Fruit fly (Drosophila melanogaster) whole organism, pupa: ENCODE data around the gene Mst84B.
A peak's percentile ranks its signal among the peaks of the same experiment; 100 is the strongest.

Experiments
- CG10348 ChIP-seq: fragments of 200-800 bp; sonication (Bioruptor generic); IDR thresholded peaks from 2 replicates; pipeline ENCODE4 v1.3.6; 2022; ENCODE audit warnings: missing biosample characterization, missing genetic modification characterization
- CG12605 ChIP-seq: fragments of 200-800 bp; sonication (Bioruptor generic); IDR thresholded peaks from 2 replicates; pipeline ENCODE4 v1.3.6; 2022; ENCODE audit warnings: missing biosample characterization, missing genetic modification characterization
- CG13204 ChIP-seq: fragments of 200-800 bp; sonication (Bioruptor generic); optimal IDR thresholded peaks from 2 replicates; lab custom pipeline; 2018; ENCODE audit warnings: missing biosample characterization, mild to moderate bottlenecking, missing genetic modification characterization, moderate library complexity
- CG14655 ChIP-seq: fragments of 200-800 bp; sonication (Bioruptor generic); optimal IDR thresholded peaks from 3 replicates; lab custom pipeline; 2017; ENCODE audit warnings: mild to moderate bottlenecking, missing biosample characterization, missing genetic modification reagents, missing genetic modification characterization
- CG15710 ChIP-seq: fragments of 200-800 bp; sonication (Bioruptor generic); optimal IDR thresholded peaks from 2 replicates; lab custom pipeline; 2018; ENCODE audit warnings: missing biosample characterization, mild to moderate bottlenecking, missing genetic modification characterization, moderate library complexity
- CG17806 ChIP-seq: fragments of 200-800 bp; sonication (Bioruptor generic); optimal IDR thresholded peaks from 2 replicates; lab custom pipeline; 2018; ENCODE audit warnings: missing biosample characterization, mild to moderate bottlenecking, missing genetic modification characterization, moderate library complexity
- CG32121 ChIP-seq: fragments of 200-800 bp; sonication (Bioruptor generic); IDR thresholded peaks from 2 replicates; pipeline ENCODE4 v1.3.6; 2022; ENCODE audit warnings: missing biosample characterization, missing genetic modification characterization
- CG34367 ChIP-seq: fragments of 200-800 bp; sonication (Bioruptor generic); optimal IDR thresholded peaks from 2 replicates; lab custom pipeline; 2018; ENCODE audit warnings: missing biosample characterization, mild to moderate bottlenecking, missing genetic modification characterization
- CG4496 ChIP-seq: fragments of 200-800 bp; sonication (Bioruptor generic); IDR thresholded peaks from 3 replicates; pipeline ENCODE4 v1.3.6; 2022; ENCODE audit warnings: missing biosample characterization, missing genetic modification characterization
- CG8159 ChIP-seq: fragments of 200-800 bp; sonication (Bioruptor generic); optimal IDR thresholded peaks from 3 replicates; lab custom pipeline; 2018; ENCODE audit warnings: missing biosample characterization, mild to moderate bottlenecking, missing genetic modification characterization, moderate library complexity
- CG8301 ChIP-seq: fragments of 200-800 bp; sonication (Bioruptor generic); optimal IDR thresholded peaks from 2 replicates; lab custom pipeline; 2018; ENCODE audit warnings: missing biosample characterization, mild to moderate bottlenecking, missing genetic modification characterization
- CG9948 ChIP-seq: fragments of 200-800 bp; sonication (Bioruptor generic); optimal IDR thresholded peaks from 2 replicates; lab custom pipeline; 2018; ENCODE audit warnings: missing biosample characterization, mild to moderate bottlenecking, missing genetic modification characterization, moderate library complexity
- D1 ChIP-seq: fragments of 200-800 bp; sonication (Bioruptor generic); optimal IDR thresholded peaks from 2 replicates; lab custom pipeline; 2018; ENCODE audit warnings: missing biosample characterization, mild to moderate bottlenecking, missing genetic modification characterization, moderate library complexity
- EcR ChIP-seq: fragments of 200-800 bp; sonication (Bioruptor generic); optimal IDR thresholded peaks from 3 replicates; lab custom pipeline; 2019; ENCODE audit warnings: missing biosample characterization, missing genetic modification characterization, mild to moderate bottlenecking, moderate library complexity, missing genetic modification reagents
- Ets98B ChIP-seq: fragments of 200-800 bp; sonication (Bioruptor generic); IDR thresholded peaks from 2 replicates; pipeline ENCODE4 v1.3.6; 2022; ENCODE audit warnings: missing biosample characterization, missing genetic modification characterization
- Pif1A ChIP-seq: fragments of 200-800 bp; sonication (Bioruptor generic); optimal IDR thresholded peaks from 3 replicates; lab custom pipeline; 2016; ENCODE audit warnings: missing biosample characterization, missing genetic modification characterization
- Pif1B ChIP-seq: fragments of 200-800 bp; sonication (Bioruptor generic); optimal IDR thresholded peaks from 3 replicates; lab custom pipeline; 2016; ENCODE audit warnings: missing biosample characterization, missing genetic modification characterization
- Snoo ChIP-seq: fragments of 200-800 bp; sonication (Bioruptor generic); optimal IDR thresholded peaks from 3 replicates; lab custom pipeline; 2017; ENCODE audit warnings: missing biosample characterization, mild to moderate bottlenecking, missing genetic modification characterization, inconsistent platforms
- fd96Ca ChIP-seq: fragments of 200-800 bp; sonication (Bioruptor generic); IDR thresholded peaks from 3 replicates; pipeline ENCODE4 v1.3.6; 2022; ENCODE audit warnings: missing biosample characterization, missing genetic modification characterization
- gl ChIP-seq: fragments of 200-800 bp; sonication (Bioruptor generic); optimal IDR thresholded peaks from 2 replicates; lab custom pipeline; 2018; ENCODE audit warnings: missing biosample characterization, mild to moderate bottlenecking, missing genetic modification characterization
- rn ChIP-seq: fragments of 200-800 bp; sonication (Bioruptor generic); IDR thresholded peaks from 2 replicates; pipeline ENCODE4 v1.3.6; 2022; ENCODE audit warnings: missing biosample characterization, missing genetic modification characterization

The Mst84B gene

dm6 chr3R:7031553-7031952, 30.4 kb upstream of the Mst84B start:
- TF ChIP-seq D1 (tag; lab: Kevin White, UChicago) (no peak), EcR (GFP tag; lab: Kevin White, UChicago) (no peak), rn (GFP tag; lab: Robert Waterston, UW) (no peak), CG8159 (no peak), Pif1B (GFP tag; lab: Kevin White, UChicago) (no peak), fd96Ca (GFP tag; lab: Robert Waterston, UW) (no peak), CG34367 (no peak)

dm6 chr3R:7033707-7034106, 28.3 kb upstream of the Mst84B start:
- TF ChIP-seq CG8159 (no peak), CG8301 (tag; lab: Kevin White, UChicago) (no peak)

dm6 chr3R:7034440-7034839, 27.5 kb upstream of the Mst84B start:
- TF ChIP-seq CG15710 (tag; lab: Kevin White, UChicago), result no peak
- no peak for TF ChIP-seq Pif1B (GFP tag; lab: Kevin White, UChicago)
- TF ChIP-seq CG34367, result no peak
- TF ChIP-seq Pif1A (GFP tag; lab: Kevin White, UChicago), result no peak
- no peak for TF ChIP-seq D1 (tag; lab: Kevin White, UChicago)
- no peak for TF ChIP-seq CG4496 (GFP tag; lab: Robert Waterston, UW)
- no peak for TF ChIP-seq CG10348 (GFP tag; lab: Robert Waterston, UW)
- no peak for TF ChIP-seq CG14655 (GFP tag; lab: Kevin White, UChicago)
- TF ChIP-seq Snoo (tag; lab: Kevin White, UChicago), result no peak
- no peak for TF ChIP-seq CG13204 (GFP tag; lab: Kevin White, UChicago)
- no peak for TF ChIP-seq CG32121 (GFP tag; lab: Robert Waterston, UW)
- no peak for TF ChIP-seq EcR (GFP tag; lab: Kevin White, UChicago)
- TF ChIP-seq fd96Ca (GFP tag; lab: Robert Waterston, UW), result no peak
- TF ChIP-seq CG8159, result no peak
- TF ChIP-seq Ets98B, result no peak
- no peak for TF ChIP-seq rn (GFP tag; lab: Robert Waterston, UW)
- TF ChIP-seq CG9948 (tag; lab: Kevin White, UChicago), result no peak
- no peak for TF ChIP-seq CG17806 (tag; lab: Kevin White, UChicago)
- TF ChIP-seq CG8301 (tag; lab: Kevin White, UChicago), result no peak
- TF ChIP-seq, all 21 proteins: peak for 0

- no peak for TF ChIP-seq CG32121 (GFP tag; lab: Robert Waterston, UW)
- TF ChIP-seq CG8159, result no peak
- TF ChIP-seq CG34367, result no peak
- TF ChIP-seq Snoo (tag; lab: Kevin White, UChicago), result no peak
- no peak for TF ChIP-seq gl (tag; lab: Kevin White, UChicago)
- TF ChIP-seq Ets98B, result no peak
- no peak for TF ChIP-seq CG9948 (tag; lab: Kevin White, UChicago)
- no peak for TF ChIP-seq CG12605 (GFP tag; lab: Robert Waterston, UW)
- no peak for TF ChIP-seq CG10348 (GFP tag; lab: Robert Waterston, UW)
- TF ChIP-seq CG8301 (tag; lab: Kevin White, UChicago), result no peak
- no peak for TF ChIP-seq CG17806 (tag; lab: Kevin White, UChicago)
- TF ChIP-seq CG15710 (tag; lab: Kevin White, UChicago), result no peak
- TF ChIP-seq D1 (tag; lab: Kevin White, UChicago), result no peak
- no peak for TF ChIP-seq Pif1B (GFP tag; lab: Kevin White, UChicago)
- TF ChIP-seq, all 21 proteins: peak for 0
These were observed 26.2 kb upstream of the Mst84B start for dm6 chr3R:7035703-7036266.

DNA sequence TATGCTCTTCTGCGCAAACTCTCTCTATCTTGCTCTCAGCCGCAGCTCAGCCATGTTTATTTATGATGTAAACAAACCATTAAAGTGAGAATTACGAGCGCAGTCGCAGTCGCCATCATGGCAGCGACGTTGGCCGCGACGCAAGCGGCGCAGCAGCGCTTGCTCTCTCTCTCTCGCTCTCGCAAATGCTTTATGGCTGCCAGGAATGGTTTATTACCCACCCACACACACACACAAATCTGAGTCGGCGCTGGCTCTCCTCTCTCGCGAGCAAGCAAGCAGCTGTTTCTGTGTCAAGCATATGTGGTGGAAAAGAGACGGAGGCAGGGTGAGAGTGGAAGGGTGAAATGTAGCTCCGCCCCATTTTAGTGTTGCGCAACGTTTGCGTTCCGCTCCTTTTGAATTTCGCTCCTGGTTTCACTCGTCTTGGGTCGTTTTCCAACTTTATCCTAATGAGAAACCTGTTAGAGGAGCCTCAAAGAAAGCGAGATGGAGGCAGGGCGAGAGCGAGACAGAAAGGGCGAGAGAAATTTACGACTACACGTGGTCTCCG, 24.6 kb upstream of the Mst84B start:
- TF ChIP-seq Pif1B (GFP tag; lab: Kevin White, UChicago) (peak; percentile 7), D1 (tag; lab: Kevin White, UChicago) (no peak), CG15710 (tag; lab: Kevin White, UChicago) (no peak), CG8159 (peak; percentile 5), CG14655 (GFP tag; lab: Kevin White, UChicago) (peak; percentile 8), rn (GFP tag; lab: Robert Waterston, UW) (no peak), CG8301 (tag; lab: Kevin White, UChicago) (no peak), CG34367 (no peak), CG13204 (GFP tag; lab: Kevin White, UChicago) (no peak), CG9948 (tag; lab: Kevin White, UChicago) (no peak), gl (tag; lab: Kevin White, UChicago) (no peak), CG10348 (GFP tag; lab: Robert Waterston, UW) (no peak), EcR (GFP tag; lab: Kevin White, UChicago) (no peak), CG4496 (GFP tag; lab: Robert Waterston, UW) (peak; percentile 9; the same call in 1 of the 3 replicates), fd96Ca (GFP tag; lab: Robert Waterston, UW) (peak; percentile 41; the same call in 1 of the 3 replicates), CG12605 (GFP tag; lab: Robert Waterston, UW) (no peak), CG17806 (tag; lab: Kevin White, UChicago) (no peak), Snoo (tag; lab: Kevin White, UChicago) (no peak), Pif1A (GFP tag; lab: Kevin White, UChicago) (peak; percentile 17), CG32121 (GFP tag; lab: Robert Waterston, UW) (no peak), Ets98B (no peak)

- TF ChIP-seq CG8159 (peak; percentile 72), CG13204 (GFP tag; lab: Kevin White, UChicago) (no peak)
These were observed 21.1 kb upstream of the Mst84B start for dm6 chr3R:7040894-7041293.
